Worm (Caenorhabditis elegans) whole organism, mixed stage, embryonic: Measurements from ENCODE around the gene mdt-29.

Experiments
- ces-1 ChIP-seq: fragments of 150-350 bp; optimal IDR thresholded peaks from 2 replicates; lab custom pipeline; 2014; ENCODE audit warnings: missing biosample characterization, missing genetic modification reagents, missing genetic modification characterization
- cnd-1 ChIP-seq: fragments of 200-800 bp; sonication (Bioruptor generic); optimal IDR thresholded peaks from 2 replicates; lab custom pipeline; 2018; ENCODE audit warnings: mild to moderate bottlenecking, missing genetic modification characterization, missing compliant biosample characterization
- lin-13 ChIP-seq: fragments of 150-350 bp; optimal IDR thresholded peaks from 2 replicates; lab custom pipeline; 2014; ENCODE audit warnings: missing biosample characterization, missing genetic modification characterization
- nhr-12 ChIP-seq: fragments of 150-350 bp; optimal IDR thresholded peaks from 2 replicates; lab custom pipeline; 2014; ENCODE audit warnings: missing biosample characterization, missing genetic modification characterization
- nhr-2 ChIP-seq: fragments of 150-350 bp; optimal IDR thresholded peaks from 2 replicates; lab custom pipeline; 2014; ENCODE audit warnings: missing biosample characterization, missing genetic modification characterization
- pha-4 ChIP-seq: fragments of 150-350 bp; optimal IDR thresholded peaks from 2 replicates; lab custom pipeline; 2018; ENCODE audit warnings: missing biosample characterization, missing genetic modification reagents, missing genetic modification characterization
- unc-39 ChIP-seq: fragments of 150-350 bp; optimal IDR thresholded peaks from 2 replicates; lab custom pipeline; 2014; ENCODE audit warnings: missing biosample characterization, missing genetic modification characterization
- unc-62 ChIP-seq: fragments of 150-350 bp; optimal IDR thresholded peaks from 2 replicates; lab custom pipeline; 2014; ENCODE audit warnings: missing biosample characterization, missing genetic modification reagents, missing genetic modification characterization

ce11 chrIII:13724018-13724892 lies 48.7 kb upstream of the mdt-29 start:
- TF ChIP-seq unc-62 = no peak
- TF ChIP-seq nhr-2 (tag; lab: Kevin White, UChicago) = no peak
- no peak for TF ChIP-seq lin-13 (tag; lab: Kevin White, UChicago)
- TF ChIP-seq pha-4 (tag; lab: Kevin White, UChicago) = no peak
- TF ChIP-seq nhr-12 (tag; lab: Kevin White, UChicago) = no peak
- TF ChIP-seq cnd-1 (tag; lab: Kevin White, UChicago) = no peak
- no peak for TF ChIP-seq unc-39 (tag; lab: Kevin White, UChicago)
- no peak for TF ChIP-seq ces-1 (GFP tag; lab: Kevin White, UChicago)
